Worm (Caenorhabditis elegans) whole organism, L4 larva: ENCODE results near the gene F40F8.1.

Experiments used
- ces-1 ChIP-seq: fragments of 150-350 bp; sonication (generic microtip); optimal IDR thresholded peaks from 4 replicates; lab custom pipeline; 2014; ENCODE audit warnings: missing biosample characterization, missing genetic modification reagents, missing genetic modification characterization
- dmd-9 ChIP-seq: fragments of 200-800 bp; sonication (Bioruptor generic); IDR thresholded peaks from 2 replicates; pipeline ENCODE4 v1.3.6; 2022; ENCODE audit warnings: missing genetic modification reagents, missing genetic modification characterization, missing compliant biosample characterization
- dpl-1 ChIP-seq: fragments of 150-350 bp; optimal IDR thresholded peaks from 2 replicates; lab custom pipeline; 2014; ENCODE audit warnings: missing biosample characterization, missing genetic modification reagents, missing genetic modification characterization
- egl-27 ChIP-seq: sonication (generic microtip); optimal IDR thresholded peaks from 3 replicates; lab custom pipeline; 2017; ENCODE audit warnings: missing biosample characterization, missing genetic modification reagents, missing genetic modification characterization
- mxl-2 ChIP-seq: fragments of 200-800 bp; sonication (Bioruptor generic); conservative IDR thresholded peaks from 2 replicates; pipeline ENCODE4 v1.3.6; 2022; ENCODE audit warnings: missing genetic modification reagents, missing genetic modification characterization, missing compliant biosample characterization
- nhr-11 ChIP-seq: fragments of 150-350 bp; optimal IDR thresholded peaks from 2 replicates; lab custom pipeline; 2014; ENCODE audit warnings: missing biosample characterization, missing genetic modification characterization
- nhr-76 ChIP-seq: fragments of 150-350 bp; optimal IDR thresholded peaks from 2 replicates; lab custom pipeline; 2014; ENCODE audit warnings: missing biosample characterization, missing genetic modification characterization
- php-3 ChIP-seq: fragments of 200-800 bp; sonication (Bioruptor generic); IDR thresholded peaks from 2 replicates; pipeline ENCODE4 v1.3.6; 2022; ENCODE audit warnings: missing genetic modification reagents, missing genetic modification characterization, missing compliant biosample characterization
- skn-1 ChIP-seq: fragments of 150-350 bp; optimal IDR thresholded peaks from 2 replicates; lab custom pipeline; 2014; ENCODE audit warnings: missing biosample characterization, missing genetic modification characterization
- spr-3 ChIP-seq: fragments of 200-800 bp; sonication (Bioruptor generic); optimal IDR thresholded peaks from 2 replicates; lab custom pipeline; 2018; ENCODE audit warnings: mild to moderate bottlenecking, missing genetic modification characterization, missing compliant biosample characterization
- unc-130 ChIP-seq: sonication (generic microtip); optimal IDR thresholded peaks from 2 replicates; lab custom pipeline; 2016; ENCODE audit warnings: missing genetic modification reagents, missing genetic modification characterization, missing compliant biosample characterization

ce11 chrII:11103657-11104056, 23.8 kb upstream of the F40F8.1 start, which contains the start of gene C09H10.5:
- no peak for TF ChIP-seq unc-130
- TF ChIP-seq spr-3, result no peak
- no peak for TF ChIP-seq nhr-76 (tag; lab: Kevin White, UChicago)
- TF ChIP-seq php-3 (GFP tag; lab: Robert Waterston, UW), result no peak
- TF ChIP-seq skn-1, result no peak
- TF ChIP-seq ces-1, result no peak
- TF ChIP-seq egl-27 (tag; lab: Kevin White, UChicago), result no peak
- no peak for TF ChIP-seq dpl-1 (GFP tag; lab: Kevin White, UChicago)
- TF ChIP-seq mxl-2, result no peak
- no peak for TF ChIP-seq dmd-9 (GFP tag; lab: Robert Waterston, UW)
- no peak for TF ChIP-seq nhr-11 (tag; lab: Kevin White, UChicago)
